Worm (Caenorhabditis elegans) whole organism, L4/young adult: Measurements from ENCODE around the gene C44C10.11.

Experiments used
- W03F9.2 ChIP-seq: fragments of 150-350 bp; optimal IDR thresholded peaks from 2 replicates; lab custom pipeline; 2014; ENCODE audit warnings: missing biosample characterization, missing genetic modification characterization
- dao-5 ChIP-seq: sonication (generic microtip); optimal IDR thresholded peaks from 2 replicates; lab custom pipeline; 2016; ENCODE audit warnings: missing genotype, missing genetic modification characterization, moderate library complexity, missing compliant biosample characterization

ce11 chrX:11712230-11712853 lies 2.2 kb upstream of the C44C10.11 start, which contains the start of gene col-180:
- TF ChIP-seq dao-5 (tag; lab: Kevin White, UChicago) (no peak), W03F9.2 (no peak)
